Fruit fly (Drosophila melanogaster) whole organism: Measurements from ENCODE around the gene svp.

Experiments used
- CG8478 ChIP-seq: fragments of >200 bp; optimal IDR thresholded peaks from 2 replicates; lab custom pipeline; 2018; ENCODE audit warnings: inconsistent platforms
- EcR ChIP-seq, 2 experiments: fragments of >200 bp; optimal IDR thresholded peaks; 2 replicates each; lab custom pipeline; 2017; ENCODE audit warnings: missing biosample characterization in 2 of 2, missing genetic modification characterization in 2 of 2, missing genetic modification reagents in 2 of 2
- pan ChIP-seq: fragments of >200 bp; optimal IDR thresholded peaks from 2 replicates; lab custom pipeline; 2017
- psq ChIP-seq: fragments of >200 bp; optimal IDR thresholded peaks from 2 replicates; lab custom pipeline; 2017
- usp ChIP-seq: fragments of >200 bp; optimal IDR thresholded peaks from 2 replicates; lab custom pipeline; 2017; ENCODE audit warnings: missing biosample characterization, missing genetic modification characterization, mixed read lengths

dm6 chr3R:12350497-12350896, 92.0 kb downstream of the svp start, which contains the start of gene CG10038:
- no peak for TF ChIP-seq pan (lab: Kevin White, UChicago)
- TF ChIP-seq usp (GFP tag; lab: Kevin White, UChicago) = no peak
- TF ChIP-seq psq (lab: Kevin White, UChicago) = no peak
- TF ChIP-seq CG8478 (lab: Kevin White, UChicago) = no peak
- no peak for TF ChIP-seq EcR (GFP tag; optimal IDR thresholded peaks at IDR 0.05; lab: Kevin White, UChicago)
